Fruit fly (Drosophila melanogaster) whole organism, prepupa: Measurements from ENCODE around the gene CG7691.

Experiments used
- Blimp-1 ChIP-seq: fragments of 200-800 bp; sonication (Bioruptor generic); optimal IDR thresholded peaks from 3 replicates; lab custom pipeline; 2017; ENCODE audit warnings: missing biosample characterization, missing genetic modification characterization, mild to moderate bottlenecking, moderate library complexity, missing genetic modification reagents
- CG11294 ChIP-seq: fragments of 200-800 bp; sonication (Bioruptor generic); IDR thresholded peaks from 2 replicates; pipeline ENCODE4 v1.3.6; 2022; ENCODE audit warnings: missing biosample characterization, missing genetic modification characterization
- CG11762 ChIP-seq: fragments of 200-800 bp; sonication (Bioruptor generic); optimal IDR thresholded peaks from 3 replicates; lab custom pipeline; 2016; ENCODE audit warnings: missing biosample characterization, missing genetic modification characterization; ENCODE audit not compliant: insufficient read depth
- CG15336 ChIP-seq: fragments of 200-800 bp; sonication (Bioruptor generic); IDR thresholded peaks from 2 replicates; pipeline ENCODE4 v1.3.6; 2022; ENCODE audit warnings: missing biosample characterization, missing genetic modification characterization
- CG1621 ChIP-seq: fragments of 200-800 bp; sonication (Bioruptor generic); optimal IDR thresholded peaks from 3 replicates; lab custom pipeline; 2018; ENCODE audit warnings: missing biosample characterization, mild to moderate bottlenecking, missing genetic modification characterization
- CG31627 ChIP-seq: fragments of 200-800 bp; sonication (Bioruptor generic); optimal IDR thresholded peaks from 3 replicates; lab custom pipeline; 2016; ENCODE audit warnings: missing biosample characterization, missing genetic modification characterization
- CG32006 ChIP-seq: fragments of 200-800 bp; sonication (Bioruptor generic); optimal IDR thresholded peaks from 3 replicates; lab custom pipeline; 2017; ENCODE audit warnings: missing biosample characterization, mild to moderate bottlenecking, missing genetic modification characterization
- CG34406 ChIP-seq: fragments of 200-800 bp; sonication (Bioruptor generic); optimal IDR thresholded peaks from 3 replicates; lab custom pipeline; 2016; ENCODE audit warnings: missing biosample characterization, missing genetic modification characterization
- CG3919 ChIP-seq: fragments of 200-800 bp; sonication (Bioruptor generic); optimal IDR thresholded peaks from 3 replicates; lab custom pipeline; 2016; ENCODE audit warnings: missing biosample characterization, missing genetic modification characterization
- CG4318 ChIP-seq: fragments of 200-800 bp; sonication (Bioruptor generic); optimal IDR thresholded peaks from 3 replicates; lab custom pipeline; 2017; ENCODE audit warnings: missing biosample characterization, mild to moderate bottlenecking, missing genetic modification characterization
- CG6163 ChIP-seq: fragments of 200-800 bp; sonication (Bioruptor generic); IDR thresholded peaks from 3 replicates; pipeline ENCODE4 v1.3.6; 2022; ENCODE audit warnings: missing biosample characterization, missing genetic modification characterization
- CG6276 ChIP-seq: fragments of 200-800 bp; sonication (Bioruptor generic); optimal IDR thresholded peaks from 2 replicates; lab custom pipeline; 2017; ENCODE audit warnings: missing biosample characterization, mild to moderate bottlenecking, missing genetic modification characterization
- CG6792 ChIP-seq: fragments of 200-800 bp; sonication (Bioruptor generic); optimal IDR thresholded peaks from 3 replicates; lab custom pipeline; 2016; ENCODE audit warnings: missing biosample characterization, missing genetic modification characterization
- CG6808 ChIP-seq: fragments of 200-800 bp; sonication (Bioruptor generic); optimal IDR thresholded peaks from 3 replicates; lab custom pipeline; 2017; ENCODE audit warnings: missing biosample characterization, missing genetic modification characterization, mild to moderate bottlenecking, moderate library complexity, missing genetic modification reagents
- CG8119 ChIP-seq: fragments of 200-800 bp; sonication (Bioruptor generic); IDR thresholded peaks from 3 replicates; pipeline ENCODE4 v1.3.6; 2022; ENCODE audit warnings: missing biosample characterization, missing genetic modification characterization
- CG8319 ChIP-seq: fragments of 200-800 bp; sonication (Bioruptor generic); optimal IDR thresholded peaks from 3 replicates; lab custom pipeline; 2016; ENCODE audit warnings: missing biosample characterization, missing genetic modification characterization
- CG8632 ChIP-seq: fragments of 200-800 bp; sonication (Bioruptor generic); optimal IDR thresholded peaks from 3 replicates; lab custom pipeline; 2016; ENCODE audit warnings: missing biosample characterization, missing genetic modification characterization
- Eip75B ChIP-seq: fragments of 200-800 bp; sonication (Bioruptor generic); optimal IDR thresholded peaks from 3 replicates; lab custom pipeline; 2016; ENCODE audit warnings: missing biosample characterization, missing genetic modification characterization
- Eip78C ChIP-seq: fragments of 200-800 bp; sonication (Bioruptor generic); peaks from one replicate; lab custom pipeline; 2016; ENCODE audit warnings: missing biosample characterization, missing genetic modification characterization
- Eip93F ChIP-seq: fragments of 200-800 bp; sonication (Bioruptor generic); optimal IDR thresholded peaks from 2 replicates; lab custom pipeline; 2016; ENCODE audit warnings: missing biosample characterization, mild to moderate bottlenecking, missing genetic modification characterization
- Ets21C ChIP-seq: fragments of 200-800 bp; sonication (Bioruptor generic); optimal IDR thresholded peaks from 3 replicates; lab custom pipeline; 2016; ENCODE audit warnings: missing biosample characterization, missing genetic modification characterization
- Ets96B ChIP-seq: fragments of 200-800 bp; optimal IDR thresholded peaks from 2 replicates; lab custom pipeline; 2019; ENCODE audit warnings: missing biosample characterization, mild to moderate bottlenecking, missing genetic modification characterization, moderate library complexity
- Gug ChIP-seq: fragments of 200-800 bp; sonication (Bioruptor generic); IDR thresholded peaks from 2 replicates; pipeline ENCODE4 v1.3.6; 2022; ENCODE audit warnings: missing biosample characterization, missing genetic modification characterization
- Hr39 ChIP-seq: fragments of 200-800 bp; sonication (Bioruptor generic); optimal IDR thresholded peaks from 2 replicates; lab custom pipeline; 2016; ENCODE audit warnings: missing biosample characterization, missing genetic modification characterization
- Lpt ChIP-seq: fragments of 200-800 bp; sonication (Bioruptor generic); optimal IDR thresholded peaks from 3 replicates; lab custom pipeline; 2016; ENCODE audit warnings: missing biosample characterization, missing genetic modification characterization
- Met ChIP-seq: fragments of 200-800 bp; sonication (Bioruptor generic); optimal IDR thresholded peaks from 3 replicates; lab custom pipeline; 2016; ENCODE audit warnings: missing biosample characterization, missing genetic modification characterization
- Smox ChIP-seq: fragments of 200-800 bp; sonication (Bioruptor generic); optimal IDR thresholded peaks from 3 replicates; lab custom pipeline; 2016; ENCODE audit warnings: missing biosample characterization, missing genetic modification characterization
- Sox102F ChIP-seq: fragments of 200-800 bp; sonication (Bioruptor generic); optimal IDR thresholded peaks from 2 replicates; lab custom pipeline; 2016; ENCODE audit warnings: missing biosample characterization, mild to moderate bottlenecking, missing genetic modification characterization
- Sox14 ChIP-seq: fragments of 200-800 bp; sonication (Bioruptor generic); optimal IDR thresholded peaks from 3 replicates; lab custom pipeline; 2016; ENCODE audit warnings: missing biosample characterization, missing genetic modification characterization
- achi ChIP-seq: fragments of 200-800 bp; sonication (Bioruptor generic); optimal IDR thresholded peaks from 3 replicates; lab custom pipeline; 2016; ENCODE audit warnings: missing biosample characterization, missing genetic modification characterization
- acj6 ChIP-seq: fragments of 200-800 bp; sonication (Bioruptor generic); optimal IDR thresholded peaks from 3 replicates; lab custom pipeline; 2016; ENCODE audit warnings: missing biosample characterization, missing genetic modification characterization
- dac ChIP-seq: fragments of 200-800 bp; sonication (Bioruptor generic); optimal IDR thresholded peaks from 2 replicates; lab custom pipeline; 2017; ENCODE audit warnings: missing biosample characterization, mild to moderate bottlenecking, missing genetic modification characterization
- esn ChIP-seq: fragments of 200-800 bp; sonication (Bioruptor generic); optimal IDR thresholded peaks from 2 replicates; lab custom pipeline; 2016; ENCODE audit warnings: missing biosample characterization, mild to moderate bottlenecking, missing genetic modification characterization, moderate library complexity
- fd59A ChIP-seq: fragments of 200-800 bp; sonication (Bioruptor generic); optimal IDR thresholded peaks from 2 replicates; lab custom pipeline; 2017; ENCODE audit warnings: missing biosample characterization, mild to moderate bottlenecking, missing genetic modification characterization, missing genetic modification reagents
- fd85E ChIP-seq: fragments of 200-800 bp; sonication (Bioruptor generic); optimal IDR thresholded peaks from 3 replicates; lab custom pipeline; 2016; ENCODE audit warnings: missing biosample characterization, missing genetic modification characterization
- fkh ChIP-seq: fragments of 200-800 bp; sonication (Bioruptor generic); optimal IDR thresholded peaks from 3 replicates; lab custom pipeline; 2017; ENCODE audit warnings: missing biosample characterization, mild to moderate bottlenecking, missing genetic modification characterization, moderate library complexity
- lz ChIP-seq: fragments of 200-800 bp; sonication (Bioruptor generic); optimal IDR thresholded peaks from 3 replicates; lab custom pipeline; 2016; ENCODE audit warnings: missing biosample characterization, missing genetic modification characterization
- net ChIP-seq: fragments of 200-800 bp; sonication (Bioruptor generic); optimal IDR thresholded peaks from 3 replicates; lab custom pipeline; 2016; ENCODE audit warnings: missing biosample characterization, missing genetic modification characterization
- pdm3 ChIP-seq: fragments of 200-800 bp; sonication (Bioruptor generic); optimal IDR thresholded peaks from 3 replicates; lab custom pipeline; 2016; ENCODE audit warnings: missing biosample characterization, missing genetic modification characterization
- spab ChIP-seq: fragments of 200-800 bp; sonication (Bioruptor generic); optimal IDR thresholded peaks from 2 replicates; lab custom pipeline; 2017; ENCODE audit warnings: missing biosample characterization, mild to moderate bottlenecking, missing genetic modification characterization, missing genetic modification reagents
- topi ChIP-seq: fragments of 200-800 bp; sonication (Bioruptor generic); optimal IDR thresholded peaks from 3 replicates; lab custom pipeline; 2016; ENCODE audit warnings: missing biosample characterization, missing genetic modification characterization
- vri ChIP-seq: fragments of 200-800 bp; sonication (Bioruptor generic); optimal IDR thresholded peaks from 3 replicates; lab custom pipeline; 2016; ENCODE audit warnings: missing biosample characterization, mild to moderate bottlenecking, missing genetic modification characterization

The CG7691 gene

dm6 chr3R:18577739-18578417 lies 18.2 kb downstream of the CG7691 start (continued):
- no peak for TF ChIP-seq CG4318 (GFP tag; lab: Kevin White, UChicago)
- TF ChIP-seq Hr39: peak; percentile 28
- TF ChIP-seq vri: no peak
- peak; percentile 24; the same call in 1 of the 2 replicates for TF ChIP-seq Gug
- TF ChIP-seq Ets96B: no peak
- TF ChIP-seq CG3919 (GFP tag; lab: Kevin White, UChicago): peak; percentile 5
- TF ChIP-seq Sox102F: no peak
- peak; percentile 12 for TF ChIP-seq pdm3 (GFP tag; lab: Kevin White, UChicago)
- no peak for TF ChIP-seq Smox (GFP tag; lab: Kevin White, UChicago)
- TF ChIP-seq, all 60 proteins: peak for 22

dm6 chr3R:18580979-18581378 lies 21.3 kb downstream of the CG7691 start:
- no peak for TF ChIP-seq acj6 (GFP tag; lab: Kevin White, UChicago)
- no peak for TF ChIP-seq dac (GFP tag; lab: Kevin White, UChicago)
- no peak for TF ChIP-seq CG4318 (GFP tag; lab: Kevin White, UChicago)
- no peak for TF ChIP-seq pdm3 (GFP tag; lab: Kevin White, UChicago)
- TF ChIP-seq Ets96B: no peak
- TF ChIP-seq net (GFP tag; lab: Kevin White, UChicago): no peak
- no peak for TF ChIP-seq achi (GFP tag; lab: Kevin White, UChicago)
- TF ChIP-seq fd59A (GFP tag; lab: Kevin White, UChicago): no peak
- no peak for TF ChIP-seq Gug

- peak; percentile 27 for TF ChIP-seq vri
- peak; percentile 5 for TF ChIP-seq CG6808 (GFP tag; lab: Kevin White, UChicago)
- TF ChIP-seq lz (GFP tag; lab: Kevin White, UChicago): no peak
- no peak for TF ChIP-seq Eip78C (GFP tag; lab: Kevin White, UChicago)
- TF ChIP-seq Ets21C: no peak
- TF ChIP-seq CG6163: 0 out of 3 replicates have a peak, but pooled peaks have one; percentile 11
Measured at dm6 chr3R:18582236-18582635, 22.6 kb downstream of the CG7691 start.

dm6 chr3R:18583881-18584545 lies 24.3 kb downstream of the CG7691 start:
- peak; percentile 87 for TF ChIP-seq Gug
- peak; percentile 94 for TF ChIP-seq net (GFP tag; lab: Kevin White, UChicago)
- TF ChIP-seq vri: peak; percentile 72
- TF ChIP-seq CG1621 (tag; lab: Kevin White, UChicago): peak; percentile 88
- peak; percentile 83 for TF ChIP-seq dac (GFP tag; lab: Kevin White, UChicago)
- TF ChIP-seq esn (GFP tag; lab: Kevin White, UChicago): peak; percentile 84
- peak; percentile 81 for TF ChIP-seq CG11294 (GFP tag; lab: Robert Waterston, UW)
- TF ChIP-seq CG8119 (GFP tag; lab: Robert Waterston, UW): peak; percentile 92
- peak; percentile 89 for TF ChIP-seq CG6792 (GFP tag; lab: Kevin White, UChicago)
- peak; percentile 88 for TF ChIP-seq spab
- peak; percentile 85 for TF ChIP-seq Eip75B
- TF ChIP-seq CG8319 (GFP tag; lab: Kevin White, UChicago): peak; percentile 82
- peak; percentile 78 for TF ChIP-seq CG8632 (GFP tag; lab: Kevin White, UChicago)
- TF ChIP-seq Eip93F (GFP tag; lab: Kevin White, UChicago): peak; percentile 23
- peak; percentile 90 for TF ChIP-seq CG15336 (GFP tag; lab: Robert Waterston, UW)
- peak; percentile 74 for TF ChIP-seq CG11762 (GFP tag; lab: Kevin White, UChicago)
- TF ChIP-seq CG3919 (GFP tag; lab: Kevin White, UChicago): peak; percentile 94
- peak; percentile 100 for TF ChIP-seq fkh
- TF ChIP-seq CG4318 (GFP tag; lab: Kevin White, UChicago): peak; percentile 84
- peak; percentile 84 for TF ChIP-seq CG34406 (GFP tag; lab: Kevin White, UChicago)
- TF ChIP-seq acj6 (GFP tag; lab: Kevin White, UChicago): peak; percentile 87
- TF ChIP-seq fd85E (GFP tag; lab: Kevin White, UChicago): no peak
- TF ChIP-seq Met: peak; percentile 89
- peak; percentile 84 for TF ChIP-seq CG31627 (GFP tag; lab: Kevin White, UChicago)
- TF ChIP-seq Lpt: peak; percentile 88
- TF ChIP-seq Sox14 (GFP tag; lab: Kevin White, UChicago): peak; percentile 91
- TF ChIP-seq Sox102F: peak; percentile 84
- TF ChIP-seq topi: peak; percentile 81
- TF ChIP-seq achi (GFP tag; lab: Kevin White, UChicago): peak; percentile 87
- TF ChIP-seq CG6276 (GFP tag; lab: Kevin White, UChicago): peak; percentile 84
- TF ChIP-seq Hr39: peak; percentile 84
- TF ChIP-seq Blimp-1 (GFP tag; lab: Kevin White, UChicago): peak; percentile 27
- peak; percentile 85 for TF ChIP-seq fd59A (GFP tag; lab: Kevin White, UChicago)
- TF ChIP-seq CG32006: peak; percentile 95
